Fruit fly (Drosophila melanogaster) whole organism, embryonic: ENCODE results near the gene AP-2alpha.
A peak's percentile ranks its signal among the peaks of the same experiment; 100 is the strongest.

Source experiments
- Atf6 ChIP-seq: fragments of 200-800 bp; sonication (Bioruptor generic); IDR thresholded peaks from 2 replicates; pipeline ENCODE4 v1.3.6; 2022; ENCODE audit warnings: missing biosample characterization, missing genetic modification characterization
- Bgb ChIP-seq: fragments of 200-800 bp; sonication (Bioruptor generic); IDR thresholded peaks from 2 replicates; pipeline ENCODE4 v1.3.6; 2022; ENCODE audit warnings: missing biosample characterization, missing genetic modification characterization; ENCODE audit not compliant: partially characterized antibody
- Bteb2 ChIP-seq: fragments of 200-800 bp; sonication (Bioruptor generic); optimal IDR thresholded peaks from 2 replicates; lab custom pipeline; 2016; ENCODE audit warnings: missing biosample characterization, missing genetic modification characterization
- CG10274 ChIP-seq: fragments of 200-800 bp; sonication (Bioruptor generic); optimal IDR thresholded peaks from 3 replicates; lab custom pipeline; 2017; ENCODE audit warnings: missing biosample characterization, mild to moderate bottlenecking, missing genetic modification characterization
- CG11093 ChIP-seq: fragments of 200-800 bp; sonication (Bioruptor generic); IDR thresholded peaks from 3 replicates; pipeline ENCODE4 v1.3.6; 2022; ENCODE audit warnings: missing biosample characterization, missing genetic modification characterization
- CG12236 ChIP-seq: fragments of 200-800 bp; sonication (Bioruptor generic); optimal IDR thresholded peaks from 2 replicates; lab custom pipeline; 2016; ENCODE audit warnings: missing biosample characterization, missing genetic modification characterization
- CG13123 ChIP-seq: fragments of 200-800 bp; sonication (Bioruptor generic); optimal IDR thresholded peaks from 2 replicates; lab custom pipeline; 2016; ENCODE audit warnings: missing biosample characterization, missing genetic modification characterization
- CG13287 ChIP-seq: fragments of 200-800 bp; sonication (Bioruptor generic); IDR thresholded peaks from 2 replicates; pipeline ENCODE4 v1.3.6; 2022; ENCODE audit warnings: missing biosample characterization, missing genetic modification characterization; ENCODE audit not compliant: partially characterized antibody
- CG16815 ChIP-seq: fragments of 200-800 bp; sonication (Bioruptor generic); optimal IDR thresholded peaks from 3 replicates; lab custom pipeline; 2017; ENCODE audit warnings: missing biosample characterization, mild to moderate bottlenecking, missing genetic modification characterization
- CG18619 ChIP-seq: fragments of 200-800 bp; sonication (Bioruptor generic); optimal IDR thresholded peaks from 3 replicates; lab custom pipeline; 2017; ENCODE audit warnings: missing biosample characterization, mild to moderate bottlenecking, missing genetic modification characterization
- CG2202 ChIP-seq: fragments of 200-800 bp; sonication (Bioruptor generic); optimal IDR thresholded peaks from 2 replicates; lab custom pipeline; 2018; ENCODE audit warnings: missing biosample characterization, mild to moderate bottlenecking, missing genetic modification characterization
- CG30403 ChIP-seq: fragments of 200-800 bp; sonication (Bioruptor generic); optimal IDR thresholded peaks from 3 replicates; lab custom pipeline; 2016; ENCODE audit warnings: missing biosample characterization, missing genetic modification characterization
- CG3726 ChIP-seq: fragments of 200-800 bp; sonication (Bioruptor generic); IDR thresholded peaks from 3 replicates; pipeline ENCODE4, ENCODE4 v1.3.6; 2022; ENCODE audit warnings: missing biosample characterization, missing genetic modification characterization
- CG3995 ChIP-seq: fragments of 200-800 bp; sonication (Bioruptor generic); optimal IDR thresholded peaks from 3 replicates; lab custom pipeline; 2016; ENCODE audit warnings: missing biosample characterization, missing genetic modification characterization
- CG42726 ChIP-seq: fragments of 200-800 bp; sonication (Bioruptor generic); IDR thresholded peaks from 2 replicates; pipeline ENCODE4 v1.3.6; 2022; ENCODE audit warnings: missing biosample characterization, missing genetic modification characterization; ENCODE audit not compliant: partially characterized antibody
- CG4854 ChIP-seq: fragments of 200-800 bp; sonication (Bioruptor generic); optimal IDR thresholded peaks from 2 replicates; lab custom pipeline; 2016; ENCODE audit warnings: missing biosample characterization, missing genetic modification characterization, inconsistent platforms
- CG6254 ChIP-seq: fragments of 200-800 bp; sonication (Bioruptor generic); optimal IDR thresholded peaks from 3 replicates; lab custom pipeline; 2017; ENCODE audit warnings: mild to moderate bottlenecking, missing biosample characterization, missing genetic modification reagents, missing genetic modification characterization
- CG7271 ChIP-seq: fragments of 200-800 bp; sonication (Bioruptor generic); optimal IDR thresholded peaks from 2 replicates; lab custom pipeline; 2018; ENCODE audit warnings: missing biosample characterization, mild to moderate bottlenecking, missing genetic modification characterization, moderate library complexity
- CG8089 ChIP-seq: fragments of 200-800 bp; sonication (Bioruptor generic); optimal IDR thresholded peaks from 3 replicates; lab custom pipeline; 2016; ENCODE audit warnings: missing biosample characterization, missing genetic modification characterization
- CG8478 ChIP-seq: fragments of >200 bp; optimal IDR thresholded peaks from 2 replicates; lab custom pipeline; 2018
- CG8924 ChIP-seq: fragments of 200-800 bp; optimal IDR thresholded peaks from 3 replicates; lab custom pipeline; 2019; ENCODE audit warnings: missing biosample characterization, mild to moderate bottlenecking, missing genetic modification characterization, moderate library complexity
- CG9609 ChIP-seq: fragments of 200-800 bp; sonication (Bioruptor generic); optimal IDR thresholded peaks from 3 replicates; lab custom pipeline; 2016; ENCODE audit warnings: missing biosample characterization, missing genetic modification characterization
- Chrac-16 ChIP-seq: fragments of 200-800 bp; sonication (Bioruptor generic); optimal IDR thresholded peaks from 3 replicates; lab custom pipeline; 2016; ENCODE audit warnings: missing biosample characterization, missing genetic modification characterization
- Dbx ChIP-seq: fragments of 200-800 bp; sonication (Bioruptor generic); IDR thresholded peaks from 3 replicates; pipeline ENCODE4 v1.3.6; 2022; ENCODE audit warnings: missing biosample characterization, missing genetic modification characterization
- Doc2 ChIP-seq: fragments of 200-800 bp; sonication (Bioruptor generic); IDR thresholded peaks from 2 replicates; pipeline ENCODE4 v1.3.6; 2022; ENCODE audit warnings: missing biosample characterization, missing genetic modification characterization
- Drgx ChIP-seq: fragments of 200-800 bp; sonication (Bioruptor generic); IDR thresholded peaks from 2 replicates; pipeline ENCODE4 v1.3.6; 2022; ENCODE audit warnings: missing biosample characterization, missing genetic modification characterization
- Fer1 ChIP-seq: fragments of 200-800 bp; sonication (Bioruptor generic); optimal IDR thresholded peaks from 2 replicates; lab custom pipeline; 2017; ENCODE audit warnings: missing biosample characterization, mild to moderate bottlenecking, missing genetic modification characterization
- MTF-1 ChIP-seq: fragments of 200-800 bp; sonication (Bioruptor generic); optimal IDR thresholded peaks from 2 replicates; lab custom pipeline; 2018; ENCODE audit warnings: missing biosample characterization, mild to moderate bottlenecking, missing genetic modification characterization, borderline replicate concordance
- Mad ChIP-seq: fragments of 200-800 bp; sonication (Bioruptor generic); optimal IDR thresholded peaks from 2 replicates; lab custom pipeline; 2016; ENCODE audit warnings: missing biosample characterization, missing genetic modification characterization
- Myb ChIP-seq: fragments of 200-800 bp; sonication (Bioruptor generic); optimal IDR thresholded peaks from 2 replicates; lab custom pipeline; 2016; ENCODE audit warnings: missing biosample characterization, missing genetic modification characterization
- Opbp ChIP-seq: fragments of 200-800 bp; sonication (Bioruptor generic); IDR thresholded peaks from 3 replicates; pipeline ENCODE4 v1.3.6; 2022; ENCODE audit warnings: missing biosample characterization, missing genetic modification characterization; ENCODE audit not compliant: partially characterized antibody
- Ravus ChIP-seq: fragments of 200-800 bp; sonication (Bioruptor generic); IDR thresholded peaks from 2 replicates; pipeline ENCODE4 v1.3.6; 2022; ENCODE audit warnings: missing biosample characterization, missing genetic modification characterization
- Usf ChIP-seq: fragments of 200-800 bp; sonication (Bioruptor generic); optimal IDR thresholded peaks from 2 replicates; lab custom pipeline; 2017; ENCODE audit warnings: missing genotype, missing biosample characterization, missing genetic modification characterization
- Xbp1 ChIP-seq: fragments of 200-800 bp; sonication (Bioruptor generic); optimal IDR thresholded peaks from 3 replicates; lab custom pipeline; 2016; ENCODE audit warnings: missing biosample characterization, mild to moderate bottlenecking, missing genetic modification characterization
- ab ChIP-seq: fragments of 200-800 bp; sonication (Bioruptor generic); optimal IDR thresholded peaks from 2 replicates; lab custom pipeline; 2016; ENCODE audit warnings: missing biosample characterization, missing genetic modification characterization
- bab2 ChIP-seq: fragments of 200-800 bp; sonication (Bioruptor generic); optimal IDR thresholded peaks from 2 replicates; lab custom pipeline; 2016; ENCODE audit warnings: missing biosample characterization, missing genetic modification characterization
- bcd ChIP-seq: fragments of 200-800 bp; sonication (Bioruptor generic); optimal IDR thresholded peaks from 2 replicates; lab custom pipeline; 2017; ENCODE audit warnings: missing biosample characterization, mild to moderate bottlenecking, missing genetic modification characterization
- bowl ChIP-seq: fragments of 200-800 bp; sonication (Bioruptor generic); IDR thresholded peaks from 2 replicates; pipeline ENCODE4 v1.3.6; 2022; ENCODE audit warnings: missing biosample characterization, missing genetic modification characterization
- chm ChIP-seq: fragments of 200-800 bp; sonication (Bioruptor generic); IDR thresholded peaks from 2 replicates; pipeline ENCODE4 v1.3.6; 2022; ENCODE audit warnings: missing biosample characterization, missing genetic modification characterization
- cwo ChIP-seq: fragments of 200-800 bp; sonication (Bioruptor generic); optimal IDR thresholded peaks from 3 replicates; lab custom pipeline; 2017; ENCODE audit warnings: missing biosample characterization, missing genetic modification characterization, mild to moderate bottlenecking, moderate library complexity, missing genetic modification reagents
- danr ChIP-seq: fragments of 200-800 bp; sonication (Bioruptor generic); IDR thresholded peaks from 2 replicates; pipeline ENCODE4 v1.3.6; 2022; ENCODE audit warnings: missing biosample characterization, missing genetic modification characterization
- dpn ChIP-seq, 2 experiments: fragments of 200-800 bp; sonication (Bioruptor generic); optimal IDR thresholded peaks; 3 replicates each; lab custom pipeline; 2016; ENCODE audit warnings: missing biosample characterization in 2 of 2, missing genetic modification characterization in 2 of 2
- fd3F ChIP-seq: fragments of 200-800 bp; sonication (Bioruptor generic); optimal IDR thresholded peaks from 2 replicates; lab custom pipeline; 2018; ENCODE audit warnings: missing biosample characterization, mild to moderate bottlenecking, missing genetic modification characterization, moderate library complexity
- fru ChIP-seq: fragments of >200 bp; optimal IDR thresholded peaks from 2 replicates; lab custom pipeline; 2017
- kah ChIP-seq: fragments of 200-800 bp; sonication (Bioruptor generic); optimal IDR thresholded peaks from 2 replicates; lab custom pipeline; 2018; ENCODE audit warnings: missing biosample characterization, mild to moderate bottlenecking, missing genetic modification characterization
- lilli ChIP-seq: fragments of 200-800 bp; sonication (Bioruptor generic); optimal IDR thresholded peaks from 3 replicates; lab custom pipeline; 2016; ENCODE audit warnings: missing biosample characterization, missing genetic modification characterization
- mld ChIP-seq: fragments of 200-800 bp; sonication (Bioruptor generic); IDR thresholded peaks from 3 replicates; pipeline ENCODE4 v1.3.6; 2022; ENCODE audit warnings: missing biosample characterization, missing genetic modification characterization; ENCODE audit not compliant: partially characterized antibody
- odd ChIP-seq: fragments of 200-800 bp; sonication (Bioruptor generic); optimal IDR thresholded peaks from 2 replicates; lab custom pipeline; 2017; ENCODE audit warnings: missing biosample characterization, mild to moderate bottlenecking, missing genetic modification characterization
- otp ChIP-seq: fragments of 200-800 bp; sonication (Bioruptor generic); IDR thresholded peaks from 3 replicates; pipeline ENCODE4, ENCODE4 v1.3.6; 2022; ENCODE audit warnings: missing biosample characterization, missing genetic modification characterization
- sens ChIP-seq: fragments of 200-800 bp; sonication (Bioruptor generic); peaks from one replicate; lab custom pipeline; 2016; ENCODE audit warnings: missing biosample characterization, missing genetic modification characterization

The AP-2alpha gene

dm6 chr2L:414593-415399 is at the start of gene AP-2alpha, which contains the start of gene ebi:
Gene AP-2alpha (minus strand): TSS chr2L:414777.
Gene ebi (plus strand): TSS chr2L:415067.
- TF ChIP-seq Xbp1 (peak; percentile 94), mld (GFP tag; lab: Robert Waterston, UW) (no peak), bowl (no peak), CG3726 (GFP tag; lab: Robert Waterston, UW) (peak; percentile 78; the same call in 2 of the 3 replicates), Usf (GFP tag; lab: Kevin White, UChicago) (peak; percentile 77), Bteb2 (GFP tag; lab: Kevin White, UChicago) (peak; percentile 83), otp (GFP tag; lab: Robert Waterston, UW) (peak; percentile 78), Atf6 (GFP tag; lab: Robert Waterston, UW) (peak; percentile 85), Ravus (peak; percentile 39; the same call in 1 of the 2 replicates), CG13287 (GFP tag; lab: Robert Waterston, UW) (peak; percentile 32; the same call in 1 of the 2 replicates), chm (GFP tag; lab: Robert Waterston, UW) (peak; percentile 78), CG9609 (GFP tag; lab: Kevin White, UChicago) (peak; percentile 96), CG4854 (GFP tag; lab: Kevin White, UChicago) (peak; percentile 69), CG3995 (peak; percentile 68), CG16815 (GFP tag; lab: Kevin White, UChicago) (peak; percentile 92), Myb (GFP tag; lab: Kevin White, UChicago) (peak; percentile 83), Mad (GFP tag; lab: Kevin White, UChicago) (peak; percentile 84), CG6254 (GFP tag; lab: Kevin White, UChicago) (no peak), Dbx (GFP tag; lab: Robert Waterston, UW) (peak; percentile 91), CG12236 (GFP tag; lab: Kevin White, UChicago) (peak; percentile 77), fd3F (GFP tag; lab: Kevin White, UChicago) (peak; percentile 74), ab (GFP tag; lab: Kevin White, UChicago) (peak; percentile 79), CG7271 (tag; lab: Kevin White, UChicago) (no peak), CG30403 (GFP tag; lab: Kevin White, UChicago) (peak; percentile 94), CG13123 (GFP tag; lab: Kevin White, UChicago) (peak; percentile 77), CG11093 (peak; percentile 88), Chrac-16 (GFP tag; lab: Kevin White, UChicago) (peak; percentile 93), CG42726 (no peak), bcd (peak; percentile 91), CG8924 (tag; lab: Kevin White, UChicago) (peak; percentile 90), CG8478 (no peak), Opbp (GFP tag; lab: Robert Waterston, UW) (peak; percentile 48; the same call in 1 of the 3 replicates), Doc2 (GFP tag; lab: Robert Waterston, UW) (peak; percentile 49; the same call in 1 of the 2 replicates), bab2 (GFP tag; lab: Kevin White, UChicago) (peak; percentile 94), odd (GFP tag; lab: Kevin White, UChicago) (peak; percentile 60), Fer1 (peak; percentile 78), CG8089 (GFP tag; lab: Kevin White, UChicago) (peak; percentile 91), sens (GFP tag; lab: Kevin White, UChicago) (peak; percentile 98), fru (lab: Kevin White, UChicago) (no peak), CG18619 (GFP tag; lab: Kevin White, UChicago) (peak; percentile 87), CG2202 (peak; percentile 77), lilli (GFP tag; lab: Kevin White, UChicago) (peak; percentile 92), dpn (GFP tag; optimal IDR thresholded peaks at IDR 0.05; lab: Kevin White, UChicago) (peak; percentile 94), cwo (GFP tag; lab: Kevin White, UChicago) (peak; percentile 49), Bgb (GFP tag; lab: Robert Waterston, UW) (no peak), danr (GFP tag; lab: Robert Waterston, UW) (peak; percentile 87), kah (no peak), Drgx (GFP tag; lab: Robert Waterston, UW) (peak; percentile 49; the same call in 1 of the 2 replicates), CG10274 (peak; percentile 63), MTF-1 (GFP tag; lab: Kevin White, UChicago) (peak; percentile 58)
